Worm (Caenorhabditis elegans): Measurements from ENCODE around the gene adm-4.

Gene adm-4

ce11 chrX:7781827-7782226 lies 16.3 kb downstream of the adm-4 start:
- TF ChIP-seq ztf-28 (GFP tag; IDR thresholded peaks at IDR 0.05) = no peak
- no peak for TF ChIP-seq Y95B8A.8 (GFP tag; IDR thresholded peaks at IDR 0.05)
- no peak for TF ChIP-seq lin-54 (GFP tag; optimal IDR thresholded peaks at IDR 0.05)
- TF ChIP-seq ekl-4 (GFP tag; IDR thresholded peaks at IDR 0.05) = no peak
- TF ChIP-seq B0035.1 (tag; optimal IDR thresholded peaks at IDR 0.05) = no peak
- no peak for TF ChIP-seq akir-1 (GFP tag; optimal IDR thresholded peaks at IDR 0.05)
- TF ChIP-seq F10E7.11 (tag; optimal IDR thresholded peaks at IDR 0.05) = no peak
- TF ChIP-seq aptf-2 (GFP tag; conservative IDR thresholded peaks at IDR 0.05) = no peak
- TF ChIP-seq cebp-1 (GFP tag; IDR thresholded peaks at IDR 0.05) = no peak
- no peak for TF ChIP-seq cebp-1 (tag; optimal IDR thresholded peaks at IDR 0.05)
- TF ChIP-seq ceh-40 (GFP tag; IDR thresholded peaks at IDR 0.05) = no peak
- no peak for TF ChIP-seq Y56A3A.18 (GFP tag; IDR thresholded peaks at IDR 0.05)

ce11 chrX:7779527-7780033 lies 18.5 kb downstream of the adm-4 start, which contains the start of gene ZK154.1:
TSS of gene ZK154.1 (plus strand) at chrX:7779577.
- TF ChIP-seq die-1 (tag; optimal IDR thresholded peaks at IDR 0.05) (no peak), F52B5.7 (tag; optimal IDR thresholded peaks at IDR 0.05) (no peak), aptf-2 (GFP tag; conservative IDR thresholded peaks at IDR 0.05) (no peak), mel-28 (tag; optimal IDR thresholded peaks at IDR 0.05; ENCODE audit: borderline replicate concordance) (no peak), let-607 (tag; optimal IDR thresholded peaks at IDR 0.05) (no peak)

ce11 chrX:7778786-7779185 lies 19.3 kb downstream of the adm-4 start:
- TF ChIP-seq lin-40 (tag; optimal IDR thresholded peaks at IDR 0.05) (no peak), K11D2.4 (GFP tag; IDR thresholded peaks at IDR 0.05) (no peak), C17E4.6 (GFP tag; IDR thresholded peaks at IDR 0.05) (no peak), F57A8.1 (GFP tag; optimal IDR thresholded peaks at IDR 0.05) (no peak), unc-62 (GFP tag; optimal IDR thresholded peaks at IDR 0.05) (no peak), fkh-3 (tag; optimal IDR thresholded peaks at IDR 0.05) (no peak), snpc-1.3 (tag; optimal IDR thresholded peaks at IDR 0.05; ENCODE audit: insufficient read depth) (no peak), Y53F4B.3 (GFP tag; IDR thresholded peaks at IDR 0.05) (no peak), snpc-1.1 (tag; optimal IDR thresholded peaks at IDR 0.05; ENCODE audit: insufficient read depth) (no peak), somi-1 (GFP tag; optimal IDR thresholded peaks at IDR 0.05) (no peak), tbp1 (GFP tag; optimal IDR thresholded peaks at IDR 0.05) (no peak), D2030.7 (GFP tag; IDR thresholded peaks at IDR 0.05) (no peak), athp-1 (tag; optimal IDR thresholded peaks at IDR 0.05) (no peak)

DNA sequence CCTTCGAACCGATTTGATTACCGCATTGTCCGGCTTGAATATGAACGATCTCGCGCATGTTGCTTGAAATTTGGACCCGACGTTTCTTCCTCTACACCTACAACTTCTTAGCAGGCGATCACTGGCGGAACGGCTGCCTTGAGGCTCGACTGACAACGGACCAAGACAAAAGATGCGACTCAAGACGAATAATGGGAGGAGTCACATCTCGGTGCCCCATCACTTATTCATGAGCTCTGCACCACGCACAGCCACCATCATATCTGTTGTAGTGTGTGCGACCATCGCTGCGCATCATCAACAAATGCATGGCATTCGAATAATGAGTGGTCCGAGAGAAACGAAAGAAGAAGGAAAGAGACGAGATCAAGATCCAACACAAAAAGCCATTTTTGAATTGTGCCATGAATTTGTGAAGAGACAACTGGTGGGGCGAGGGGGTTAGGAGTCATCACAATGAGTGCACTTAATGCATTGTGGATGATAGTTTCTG lies 21.5 kb downstream of the adm-4 start, which contains the start of gene mec-7:
Gene mec-7 (minus strand): TSS at position 181 of the 493 bp plus-strand sequence.
- peak; percentile 29; the same call in 1 of the 2 replicates for TF ChIP-seq zfh-2 (GFP tag; conservative IDR thresholded peaks at IDR 0.05)
- TF ChIP-seq nfya-1 (tag; optimal IDR thresholded peaks at IDR 0.05; ENCODE audit: borderline replicate concordance, insufficient read depth) = no peak

Data from whole organism, young adult.